Fruit fly (Drosophila melanogaster) whole organism, embryonic: ENCODE results near the gene Tmep.

Source experiments
- Antp ChIP-seq: fragments of 200-800 bp; sonication (Bioruptor generic); optimal IDR thresholded peaks from 3 replicates; lab custom pipeline; 2016; ENCODE audit warnings: missing biosample characterization, missing genetic modification characterization
- Bteb2 ChIP-seq: fragments of 200-800 bp; sonication (Bioruptor generic); optimal IDR thresholded peaks from 2 replicates; lab custom pipeline; 2016; ENCODE audit warnings: missing biosample characterization, missing genetic modification characterization
- CG10366 ChIP-seq: fragments of 200-800 bp; sonication (Bioruptor generic); IDR thresholded peaks from 2 replicates; pipeline ENCODE4 v1.3.6; 2022; ENCODE audit warnings: missing biosample characterization, missing genetic modification characterization
- CG11093 ChIP-seq: fragments of 200-800 bp; sonication (Bioruptor generic); IDR thresholded peaks from 3 replicates; pipeline ENCODE4 v1.3.6; 2022; ENCODE audit warnings: missing biosample characterization, missing genetic modification characterization
- CG11723 ChIP-seq: fragments of 200-800 bp; sonication (Bioruptor generic); optimal IDR thresholded peaks from 2 replicates; lab custom pipeline; 2017; ENCODE audit warnings: missing biosample characterization, mild to moderate bottlenecking, missing genetic modification characterization
- CG12071 ChIP-seq: fragments of 200-800 bp; sonication (Bioruptor generic); optimal IDR thresholded peaks from 3 replicates; lab custom pipeline; 2018; ENCODE audit warnings: missing biosample characterization, mild to moderate bottlenecking, missing genetic modification characterization
- CG12391 ChIP-seq: fragments of 200-800 bp; sonication (Bioruptor generic); optimal IDR thresholded peaks from 3 replicates; lab custom pipeline; 2018; ENCODE audit warnings: missing biosample characterization, mild to moderate bottlenecking, missing genetic modification characterization, moderate library complexity
- CG13624 ChIP-seq: fragments of 200-800 bp; sonication (Bioruptor generic); optimal IDR thresholded peaks from 2 replicates; lab custom pipeline; 2016; ENCODE audit warnings: missing biosample characterization, missing genetic modification characterization
- CG15011 ChIP-seq: fragments of 200-800 bp; sonication (Bioruptor generic); optimal IDR thresholded peaks from 3 replicates; lab custom pipeline; 2018; ENCODE audit warnings: missing biosample characterization, mild to moderate bottlenecking, missing genetic modification characterization
- CG16779 ChIP-seq: fragments of 200-800 bp; sonication (Bioruptor generic); IDR thresholded peaks from 2 replicates; pipeline ENCODE4 v1.3.6; 2022; ENCODE audit warnings: missing biosample characterization, missing genetic modification characterization
- CG17361 ChIP-seq: fragments of 200-800 bp; sonication (Bioruptor generic); IDR thresholded peaks from 3 replicates; pipeline ENCODE4 v1.3.6; 2022; ENCODE audit warnings: missing biosample characterization, missing genetic modification characterization
- CG18011 ChIP-seq: fragments of 200-800 bp; sonication (Bioruptor generic); optimal IDR thresholded peaks from 2 replicates; lab custom pipeline; 2017; ENCODE audit warnings: missing biosample characterization, missing genetic modification characterization, mild to moderate bottlenecking, moderate library complexity, missing genotype
- CG18262 ChIP-seq: fragments of 200-800 bp; optimal IDR thresholded peaks from 3 replicates; lab custom pipeline; 2019; ENCODE audit warnings: missing biosample characterization, mild to moderate bottlenecking, missing genetic modification characterization, moderate library complexity
- CG2129 ChIP-seq: fragments of 200-800 bp; sonication (Bioruptor generic); IDR thresholded peaks from 2 replicates; pipeline ENCODE4 v1.3.6; 2022; ENCODE audit warnings: missing biosample characterization, missing genetic modification characterization; ENCODE audit not compliant: partially characterized antibody
- CG2889 ChIP-seq: fragments of 200-800 bp; sonication (Bioruptor generic); IDR thresholded peaks from 3 replicates; pipeline ENCODE4 v1.3.6; 2022; ENCODE audit warnings: missing biosample characterization, missing genetic modification characterization
- CG3995 ChIP-seq: fragments of 200-800 bp; sonication (Bioruptor generic); optimal IDR thresholded peaks from 3 replicates; lab custom pipeline; 2016; ENCODE audit warnings: missing biosample characterization, missing genetic modification characterization
- CG4707 ChIP-seq: fragments of 200-800 bp; sonication (Bioruptor generic); optimal IDR thresholded peaks from 2 replicates; lab custom pipeline; 2018; ENCODE audit warnings: missing biosample characterization, mild to moderate bottlenecking, missing genetic modification characterization, moderate library complexity
- CG5180 ChIP-seq: fragments of 200-800 bp; sonication (Bioruptor generic); optimal IDR thresholded peaks from 3 replicates; lab custom pipeline; 2017; ENCODE audit warnings: missing biosample characterization, missing genetic modification characterization, mild to moderate bottlenecking, moderate library complexity, missing genetic modification reagents
- Dad ChIP-seq: fragments of 200-800 bp; sonication (Bioruptor generic); optimal IDR thresholded peaks from 3 replicates; lab custom pipeline; 2016; ENCODE audit warnings: missing biosample characterization, missing genetic modification characterization
- Hr3 ChIP-seq: fragments of 200-800 bp; sonication (Bioruptor generic); optimal IDR thresholded peaks from 3 replicates; lab custom pipeline; 2016; ENCODE audit warnings: missing biosample characterization, missing genetic modification characterization
- Hr51 ChIP-seq, 2 experiments: fragments of 200-800 bp; sonication (Bioruptor generic); optimal IDR thresholded peaks; 2 replicates in 1 of 2; 3 replicates in 1 of 2; lab custom pipeline; 2016 to 2018; ENCODE audit warnings: missing biosample characterization in 2 of 2, missing genetic modification characterization in 2 of 2, mild to moderate bottlenecking in 1 of 2, moderate library complexity in 1 of 2
- Lhr ChIP-seq: fragments of 200-800 bp; sonication (Bioruptor generic); optimal IDR thresholded peaks from 3 replicates; lab custom pipeline; 2017; ENCODE audit warnings: mild to moderate bottlenecking, missing biosample characterization, missing genetic modification reagents, missing genetic modification characterization
- NfI ChIP-seq: fragments of 200-800 bp; sonication (Bioruptor generic); optimal IDR thresholded peaks from 3 replicates; lab custom pipeline; 2018; ENCODE audit warnings: missing biosample characterization, mild to moderate bottlenecking, missing genetic modification characterization, moderate library complexity
- Oli ChIP-seq: fragments of 200-800 bp; sonication (Bioruptor generic); optimal IDR thresholded peaks from 2 replicates; lab custom pipeline; 2018; ENCODE audit warnings: missing biosample characterization, mild to moderate bottlenecking, missing genetic modification characterization, moderate library complexity
- Optix ChIP-seq: fragments of 200-800 bp; sonication (Bioruptor generic); IDR thresholded peaks from 3 replicates; pipeline ENCODE4 v1.3.6; 2022; ENCODE audit warnings: missing biosample characterization, missing genetic modification characterization
- Ptx1 ChIP-seq: fragments of 200-800 bp; sonication (Bioruptor generic); IDR thresholded peaks from 2 replicates; pipeline ENCODE4 v1.3.6; 2022; ENCODE audit warnings: missing biosample characterization, missing genetic modification characterization
- Sox100B ChIP-seq: fragments of 200-800 bp; sonication (Bioruptor generic); optimal IDR thresholded peaks from 3 replicates; lab custom pipeline; 2018; ENCODE audit warnings: missing biosample characterization, mild to moderate bottlenecking, missing genetic modification characterization
- Sox102F ChIP-seq: fragments of 200-800 bp; sonication (Bioruptor generic); optimal IDR thresholded peaks from 2 replicates; lab custom pipeline; 2018; ENCODE audit warnings: missing biosample characterization, mild to moderate bottlenecking, missing genetic modification characterization, moderate library complexity
- bcd ChIP-seq: fragments of 200-800 bp; sonication (Bioruptor generic); optimal IDR thresholded peaks from 2 replicates; lab custom pipeline; 2017; ENCODE audit warnings: missing biosample characterization, mild to moderate bottlenecking, missing genetic modification characterization
- cad ChIP-seq: fragments of >200 bp; optimal IDR thresholded peaks from 2 replicates; lab custom pipeline; 2017; ENCODE audit warnings: missing biosample characterization, missing genetic modification characterization
- corto ChIP-seq: fragments of 200-800 bp; sonication (Bioruptor generic); optimal IDR thresholded peaks from 2 replicates; lab custom pipeline; 2016; ENCODE audit warnings: missing biosample characterization, mild to moderate bottlenecking, missing genetic modification characterization, moderate library complexity
- crc ChIP-seq: fragments of 200-800 bp; sonication (Bioruptor generic); optimal IDR thresholded peaks from 2 replicates; lab custom pipeline; 2016; ENCODE audit warnings: missing biosample characterization, missing genetic modification characterization
- crp ChIP-seq, 2 experiments: fragments of 200-800 bp; sonication (Bioruptor generic); optimal IDR thresholded peaks; 2 replicates in 1 of 2; 3 replicates in 1 of 2; lab custom pipeline; 2017; ENCODE audit warnings: missing biosample characterization in 2 of 2, missing genetic modification characterization in 2 of 2, mild to moderate bottlenecking in 1 of 2, moderate library complexity in 1 of 2
- cwo ChIP-seq: fragments of 200-800 bp; sonication (Bioruptor generic); optimal IDR thresholded peaks from 3 replicates; lab custom pipeline; 2017; ENCODE audit warnings: missing biosample characterization, missing genetic modification characterization, mild to moderate bottlenecking, moderate library complexity, missing genetic modification reagents
- dimm ChIP-seq: fragments of 200-800 bp; sonication (Bioruptor generic); IDR thresholded peaks from 2 replicates; pipeline ENCODE4 v1.3.6; 2022; ENCODE audit warnings: missing biosample characterization, missing genetic modification characterization
- dmrt99B ChIP-seq: fragments of 200-800 bp; sonication (Bioruptor generic); optimal IDR thresholded peaks from 2 replicates; lab custom pipeline; 2018; ENCODE audit warnings: missing biosample characterization, mild to moderate bottlenecking, missing genetic modification characterization, moderate library complexity
- dpn ChIP-seq, 2 experiments: fragments of 200-800 bp; sonication (Bioruptor generic); optimal IDR thresholded peaks; 3 replicates each; lab custom pipeline; 2016; ENCODE audit warnings: missing biosample characterization in 2 of 2, missing genetic modification characterization in 2 of 2
- esg ChIP-seq: fragments of 200-800 bp; sonication (Bioruptor generic); conservative IDR thresholded peaks from 2 replicates; pipeline ENCODE4 v1.3.6; 2022; ENCODE audit warnings: missing biosample characterization, missing genetic modification characterization
- fd96Cb ChIP-seq: fragments of 200-800 bp; sonication (Bioruptor generic); optimal IDR thresholded peaks from 2 replicates; lab custom pipeline; 2018; ENCODE audit warnings: missing biosample characterization, mild to moderate bottlenecking, missing genetic modification characterization, moderate library complexity
- ftz-f1 ChIP-seq: fragments of 200-800 bp; sonication (Bioruptor generic); optimal IDR thresholded peaks from 2 replicates; lab custom pipeline; 2016; ENCODE audit warnings: missing biosample characterization, missing genetic modification characterization
- kay ChIP-seq: fragments of 200-800 bp; sonication (Bioruptor generic); optimal IDR thresholded peaks from 2 replicates; lab custom pipeline; 2016; ENCODE audit warnings: missing biosample characterization, missing genetic modification characterization
- lilli ChIP-seq: fragments of 200-800 bp; sonication (Bioruptor generic); optimal IDR thresholded peaks from 3 replicates; lab custom pipeline; 2016; ENCODE audit warnings: missing biosample characterization, missing genetic modification characterization
- lmd ChIP-seq: fragments of 200-800 bp; sonication (Bioruptor generic); IDR thresholded peaks from 2 replicates; pipeline ENCODE4 v1.3.6; 2022; ENCODE audit warnings: missing biosample characterization, missing genetic modification characterization
- nerfin-1 ChIP-seq: fragments of 200-800 bp; sonication (Bioruptor generic); optimal IDR thresholded peaks from 3 replicates; lab custom pipeline; 2019; ENCODE audit warnings: missing biosample characterization, mild to moderate bottlenecking, missing genetic modification characterization, moderate library complexity
- sc ChIP-seq, 3 experiments: fragments of >200 bp in 2 of 3; fragments of 200-800 bp in 1 of 3; sonication (Bioruptor generic) in 1 of 3; optimal IDR thresholded peaks; 2 replicates in 2 of 3; 3 replicates in 1 of 3; lab custom pipeline; 2017; ENCODE audit warnings: mild to moderate bottlenecking in 1 of 3, missing biosample characterization in 1 of 3, missing genetic modification characterization in 1 of 3, missing genetic modification reagents in 1 of 3
- sim ChIP-seq: fragments of 200-800 bp; sonication (Bioruptor generic); IDR thresholded peaks from 2 replicates; pipeline ENCODE4 v1.3.6; 2022; ENCODE audit warnings: missing biosample characterization, missing genetic modification characterization
- ssp ChIP-seq: fragments of 200-800 bp; sonication (Bioruptor generic); IDR thresholded peaks from 2 replicates; pipeline ENCODE4 v1.3.6; 2022; ENCODE audit warnings: missing biosample characterization, missing genetic modification characterization
- trh ChIP-seq: fragments of 200-800 bp; sonication (Bioruptor generic); optimal IDR thresholded peaks from 2 replicates; lab custom pipeline; 2016; ENCODE audit warnings: missing biosample characterization, missing genetic modification characterization
- z ChIP-seq: fragments of 200-800 bp; sonication (Bioruptor generic); IDR thresholded peaks from 3 replicates; pipeline ENCODE4 v1.3.6; 2022; ENCODE audit warnings: missing biosample characterization, missing genetic modification characterization
- zfh1 ChIP-seq: fragments of 200-800 bp; sonication (Bioruptor generic); IDR thresholded peaks from 3 replicates; pipeline ENCODE4 v1.3.6; 2022; ENCODE audit warnings: missing biosample characterization, missing genetic modification characterization

Tmep gene

dm6 chr3L:1584781-1585180, 15.8 kb downstream of the Tmep start (continued):
- TF ChIP-seq bcd (GFP tag; lab: Kevin White, UChicago): no peak
- no peak for TF ChIP-seq CG12391
- TF ChIP-seq CG4707: no peak
- no peak for TF ChIP-seq CG18011 (GFP tag; lab: Kevin White, UChicago)
- TF ChIP-seq Ptx1: peak; percentile 51
- TF ChIP-seq corto (GFP tag; lab: Kevin White, UChicago): peak; percentile 72
- no peak for TF ChIP-seq ftz-f1 (GFP tag; lab: Kevin White, UChicago)
- TF ChIP-seq zfh1 (GFP tag; lab: Robert Waterston, UW): peak; percentile 58; the same call in 2 of the 3 replicates
- no peak for TF ChIP-seq crp (GFP tag; optimal IDR thresholded peaks at IDR 0.05; lab: Kevin White, UChicago)
- TF ChIP-seq nerfin-1 (tag; lab: Kevin White, UChicago): peak; percentile 14
- no peak for TF ChIP-seq CG5180 (GFP tag; lab: Kevin White, UChicago)
- TF ChIP-seq fd96Cb: peak; percentile 62
- no peak for TF ChIP-seq CG2129 (GFP tag; lab: Robert Waterston, UW)
- TF ChIP-seq esg (GFP tag; lab: Robert Waterston, UW): no peak
- TF ChIP-seq CG11093 (GFP tag; lab: Robert Waterston, UW): no peak
- TF ChIP-seq CG17361 (GFP tag; lab: Robert Waterston, UW): 0 out of 3 replicates have a peak, but pooled peaks have one; percentile 39
- no peak for TF ChIP-seq CG13624
- no peak for TF ChIP-seq Lhr
- TF ChIP-seq Optix (GFP tag; lab: Robert Waterston, UW): 0 out of 3 replicates have a peak, but pooled peaks have one; percentile 29
- no peak for TF ChIP-seq CG3995 (GFP tag; lab: Kevin White, UChicago)
- TF ChIP-seq Sox102F (GFP tag; lab: Kevin White, UChicago): peak; percentile 28
- TF ChIP-seq NfI (GFP tag; lab: Kevin White, UChicago): no peak
- TF ChIP-seq cwo (GFP tag; lab: Kevin White, UChicago): no peak
- TF ChIP-seq z (GFP tag; lab: Robert Waterston, UW): no peak
- peak; percentile 41; the same call in 1 of the 2 replicates for TF ChIP-seq ssp (GFP tag; lab: Robert Waterston, UW)
- TF ChIP-seq Sox100B (GFP tag; lab: Kevin White, UChicago): peak; percentile 9
- no peak for TF ChIP-seq Hr3 (GFP tag; lab: Kevin White, UChicago)
- TF ChIP-seq Hr51 (GFP tag; optimal IDR thresholded peaks at IDR 0.05; lab: Kevin White, UChicago): no peak
- 0 out of 2 replicates have a peak, but pooled peaks have one; percentile 10 for TF ChIP-seq sim (GFP tag; lab: Robert Waterston, UW)
- no peak for TF ChIP-seq CG2889 (GFP tag; lab: Robert Waterston, UW)
- no peak for TF ChIP-seq Antp
- no peak for TF ChIP-seq Oli (tag; lab: Kevin White, UChicago)
- TF ChIP-seq lilli (GFP tag; lab: Kevin White, UChicago): no peak
- no peak for TF ChIP-seq sc (optimal IDR thresholded peaks at IDR 0.05; lab: Kevin White, UChicago)
- no peak for TF ChIP-seq sc (GFP tag; optimal IDR thresholded peaks at IDR 0.05; lab: Kevin White, UChicago)
- TF ChIP-seq cad: no peak
- no peak for TF ChIP-seq Bteb2 (GFP tag; lab: Kevin White, UChicago)
- TF ChIP-seq kay (GFP tag; lab: Kevin White, UChicago): no peak
- TF ChIP-seq lmd (GFP tag; lab: Robert Waterston, UW): peak; percentile 66
- TF ChIP-seq CG12071 (GFP tag; lab: Kevin White, UChicago): peak; percentile 30
- no peak for TF ChIP-seq CG15011 (GFP tag; lab: Kevin White, UChicago)
- no peak for TF ChIP-seq dimm (GFP tag; lab: Robert Waterston, UW)
- peak; percentile 4 for TF ChIP-seq crc (GFP tag; lab: Kevin White, UChicago)
- TF ChIP-seq CG18262: peak; percentile 46
- peak; percentile 7; the same call in 1 of the 2 replicates for TF ChIP-seq CG10366 (GFP tag; lab: Robert Waterston, UW)
- no peak for TF ChIP-seq CG16779
- TF ChIP-seq dpn (GFP tag; optimal IDR thresholded peaks at IDR 0.05; lab: Kevin White, UChicago): no peak
- TF ChIP-seq Dad: peak; percentile 0
- TF ChIP-seq dmrt99B: peak; percentile 69
- no peak for TF ChIP-seq CG11723 (GFP tag; lab: Kevin White, UChicago)
- no peak for TF ChIP-seq trh (GFP tag; lab: Kevin White, UChicago)
